Worm (Caenorhabditis elegans): ENCODE results near the gene dpy-7.

DNA sequence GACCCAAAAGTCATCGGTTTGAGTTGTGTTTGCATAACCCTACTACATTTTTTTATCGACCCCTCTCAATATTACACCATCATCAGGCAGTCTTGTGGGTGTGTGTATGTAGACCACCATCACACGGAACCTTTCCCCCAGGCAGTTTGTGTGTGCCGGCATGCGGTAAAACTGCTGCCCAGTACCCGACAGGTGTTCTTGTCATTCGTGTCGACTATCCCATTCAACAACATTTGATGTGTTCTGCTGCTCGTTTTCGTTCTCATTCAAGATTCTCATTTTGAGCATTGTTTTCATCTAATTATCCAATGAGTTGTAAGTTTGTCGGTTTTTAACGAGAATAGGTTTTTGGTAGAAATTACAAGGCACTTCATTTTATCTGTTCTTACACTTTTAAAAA lies 15.0 kb downstream of the dpy-7 start:
- TF ChIP-seq nhr-237 (tag; optimal IDR thresholded peaks at IDR 0.05) (no peak), ama-1 (optimal IDR thresholded peaks at IDR 0.05) (no peak)

All from whole organism, L2 larva.